Worm (Caenorhabditis elegans) whole organism, late embryonic: ENCODE results near the gene sec-6.

ENCODE experiments used
- C08G9.2 ChIP-seq: sonication (generic microtip); optimal IDR thresholded peaks from 2 replicates; lab custom pipeline; 2016; ENCODE audit warnings: mild to moderate bottlenecking, missing genetic modification characterization, moderate library complexity, missing compliant biosample characterization
- C38D4.7 ChIP-seq: fragments of 200-800 bp; sonication (Bioruptor generic); optimal IDR thresholded peaks from 2 replicates; lab custom pipeline; 2018; ENCODE audit warnings: mild to moderate bottlenecking, missing genetic modification characterization, moderate library complexity, missing compliant biosample characterization
- ceh-18 ChIP-seq: sonication (generic microtip); optimal IDR thresholded peaks from 2 replicates; lab custom pipeline; 2016; ENCODE audit warnings: missing genetic modification characterization, missing compliant biosample characterization
- ceh-19 ChIP-seq: fragments of 200-800 bp; sonication (Bioruptor generic); optimal IDR thresholded peaks from 2 replicates; lab custom pipeline; 2018; ENCODE audit warnings: mild to moderate bottlenecking, missing genetic modification characterization, missing compliant biosample characterization
- ceh-22 ChIP-seq: sonication (generic microtip); optimal IDR thresholded peaks from 2 replicates; lab custom pipeline; 2017; ENCODE audit warnings: missing biosample characterization, missing genetic modification characterization
- ceh-30 ChIP-seq: fragments of 150-350 bp; optimal IDR thresholded peaks from 2 replicates; lab custom pipeline; 2014; ENCODE audit warnings: missing biosample characterization, missing genetic modification characterization
- ceh-31 ChIP-seq: sonication (generic microtip); optimal IDR thresholded peaks from 2 replicates; lab custom pipeline; 2016; ENCODE audit warnings: missing genetic modification characterization, missing compliant biosample characterization
- ceh-34 ChIP-seq: sonication (generic microtip); optimal IDR thresholded peaks from 2 replicates; lab custom pipeline; 2016; ENCODE audit warnings: mild to moderate bottlenecking, missing genetic modification characterization, missing compliant biosample characterization
- ceh-45 ChIP-seq: fragments of 200-800 bp; sonication (Bioruptor generic); IDR thresholded peaks from 2 replicates; pipeline ENCODE4 v1.3.6; 2022; ENCODE audit warnings: missing genetic modification reagents, missing genetic modification characterization, missing compliant biosample characterization
- ceh-48 ChIP-seq: sonication (generic microtip); optimal IDR thresholded peaks from 2 replicates; lab custom pipeline; 2016; ENCODE audit warnings: missing genetic modification characterization, inconsistent platforms, missing compliant biosample characterization
- ceh-9 ChIP-seq: sonication (generic microtip); optimal IDR thresholded peaks from 2 replicates; lab custom pipeline; 2016; ENCODE audit warnings: mild to moderate bottlenecking, missing genetic modification characterization, inconsistent platforms, missing compliant biosample characterization
- dmd-4 ChIP-seq: sonication (generic microtip); optimal IDR thresholded peaks from 2 replicates; lab custom pipeline; 2016; ENCODE audit warnings: borderline replicate concordance, missing genetic modification characterization, missing compliant biosample characterization
- dve-1 ChIP-seq: sonication (generic microtip); optimal IDR thresholded peaks from 2 replicates; lab custom pipeline; 2017; ENCODE audit warnings: antibody characterized with exemption, mild to moderate bottlenecking, missing genetic modification characterization, missing compliant biosample characterization
- elt-2 ChIP-seq: sonication (generic microtip); optimal IDR thresholded peaks from 2 replicates; lab custom pipeline; 2016; ENCODE audit warnings: missing genetic modification reagents, missing genetic modification characterization, missing compliant biosample characterization
- fkh-6 ChIP-seq: sonication (generic microtip); optimal IDR thresholded peaks from 2 replicates; lab custom pipeline; 2016; ENCODE audit warnings: missing genetic modification characterization, missing compliant biosample characterization
- gmeb-2 ChIP-seq: sonication (generic microtip); optimal IDR thresholded peaks from 2 replicates; lab custom pipeline; 2016; ENCODE audit warnings: missing genetic modification characterization, inconsistent platforms, missing compliant biosample characterization
- hlh-13 ChIP-seq: fragments of 200-800 bp; sonication (Bioruptor generic); optimal IDR thresholded peaks from 2 replicates; lab custom pipeline; 2018; ENCODE audit warnings: mild to moderate bottlenecking, missing genetic modification characterization, missing compliant biosample characterization
- hlh-15 ChIP-seq: sonication (generic microtip); optimal IDR thresholded peaks from 2 replicates; lab custom pipeline; 2016; ENCODE audit warnings: missing genetic modification characterization, missing compliant biosample characterization
- hlh-30 ChIP-seq: sonication (generic microtip); optimal IDR thresholded peaks from 2 replicates; lab custom pipeline; 2017; ENCODE audit warnings: antibody characterized with exemption, missing genetic modification characterization, missing compliant biosample characterization; ENCODE audit not compliant: insufficient read depth
- hlh-6 ChIP-seq: sonication (generic microtip); optimal IDR thresholded peaks from 2 replicates; lab custom pipeline; 2016; ENCODE audit warnings: missing genotype, missing genetic modification characterization, missing compliant biosample characterization
- hlh-8 ChIP-seq: sonication (generic microtip); optimal IDR thresholded peaks from 2 replicates; lab custom pipeline; 2016; ENCODE audit warnings: missing genotype, missing genetic modification characterization, missing compliant biosample characterization
- lin-11 ChIP-seq: fragments of 200-800 bp; sonication (Bioruptor generic); optimal IDR thresholded peaks from 2 replicates; lab custom pipeline; 2018; ENCODE audit warnings: mild to moderate bottlenecking, missing genetic modification characterization, missing compliant biosample characterization
- madf-2 ChIP-seq: sonication (generic microtip); optimal IDR thresholded peaks from 2 replicates; lab custom pipeline; 2017; ENCODE audit warnings: missing genetic modification characterization, missing compliant biosample characterization
- nfya-1 ChIP-seq: sonication (generic microtip); optimal IDR thresholded peaks from 2 replicates; lab custom pipeline; 2017; ENCODE audit warnings: missing genetic modification characterization, mild to moderate bottlenecking, missing compliant biosample characterization, antibody characterized with exemption, moderate library complexity
- odd-2 ChIP-seq: sonication (generic microtip); optimal IDR thresholded peaks from 2 replicates; lab custom pipeline; 2017; ENCODE audit warnings: antibody characterized with exemption, mild to moderate bottlenecking, missing genetic modification characterization, missing compliant biosample characterization
- pag-3 ChIP-seq: sonication (generic microtip); optimal IDR thresholded peaks from 2 replicates; lab custom pipeline; 2016; ENCODE audit warnings: missing compliant biosample characterization, missing genetic modification characterization, borderline replicate concordance
- pax-1 ChIP-seq: fragments of 150-350 bp; optimal IDR thresholded peaks from 2 replicates; lab custom pipeline; 2014; ENCODE audit warnings: missing biosample characterization, missing genetic modification characterization
- pha-4 ChIP-seq: fragments of 150-350 bp; optimal IDR thresholded peaks from 2 replicates; lab custom pipeline; 2018; ENCODE audit warnings: missing biosample characterization, missing genetic modification reagents, missing genetic modification characterization
- pqm-1 ChIP-seq: sonication (generic microtip); optimal IDR thresholded peaks from 2 replicates; lab custom pipeline; 2016; ENCODE audit warnings: missing genetic modification characterization, missing compliant biosample characterization
- ref-2 ChIP-seq: sonication (generic microtip); optimal IDR thresholded peaks from 2 replicates; lab custom pipeline; 2016; ENCODE audit warnings: missing genetic modification characterization, missing compliant biosample characterization
- rnt-1 ChIP-seq: sonication (generic microtip); optimal IDR thresholded peaks from 2 replicates; lab custom pipeline; 2016; ENCODE audit warnings: missing genetic modification characterization, missing compliant biosample characterization
- sdc-2 ChIP-seq: sonication (generic microtip); optimal IDR thresholded peaks from 2 replicates; lab custom pipeline; 2016; ENCODE audit warnings: missing genotype, missing genetic modification characterization, missing compliant biosample characterization
- sox-4 ChIP-seq: sonication (generic microtip); optimal IDR thresholded peaks from 2 replicates; lab custom pipeline; 2017; ENCODE audit warnings: mild to moderate bottlenecking, missing genetic modification characterization, inconsistent platforms, missing compliant biosample characterization
- tbx-2 ChIP-seq: sonication (generic microtip); optimal IDR thresholded peaks from 2 replicates; lab custom pipeline; 2016; ENCODE audit warnings: missing genetic modification characterization, missing compliant biosample characterization
- tbx-7 ChIP-seq: sonication (generic microtip); optimal IDR thresholded peaks from 2 replicates; lab custom pipeline; 2016; ENCODE audit warnings: missing genotype, missing genetic modification characterization, missing compliant biosample characterization
- unc-3 ChIP-seq, 2 experiments: fragments of 200-800 bp in 1 of 2; sonication (Bioruptor generic) in 1 of 2; sonication (generic microtip) in 1 of 2; conservative IDR thresholded peaks in 1 of 2; optimal IDR thresholded peaks in 1 of 2; 2 replicates each; pipeline versions ENCODE4 v1.3.6 to Lab custom; 2016 to 2022; ENCODE audit warnings: missing compliant biosample characterization in 2 of 2, missing genetic modification characterization in 2 of 2, missing genetic modification reagents in 1 of 2
- unc-42 ChIP-seq: sonication (generic microtip); optimal IDR thresholded peaks from 2 replicates; lab custom pipeline; 2016; ENCODE audit warnings: missing genotype, missing genetic modification characterization, missing compliant biosample characterization
- unc-55 ChIP-seq: sonication (generic microtip); optimal IDR thresholded peaks from 2 replicates; lab custom pipeline; 2017; ENCODE audit warnings: missing biosample characterization, missing genetic modification reagents, missing genetic modification characterization
- zip-5 ChIP-seq: sonication (generic microtip); optimal IDR thresholded peaks from 2 replicates; lab custom pipeline; 2016; ENCODE audit warnings: missing genetic modification characterization, missing compliant biosample characterization

Gene sec-6

ce11 chrII:5412467-5412866 is 53.1 kb downstream of the sec-6 start, which contains the start of the genes EEED8.13 and EEED8.18:
TSS of gene EEED8.13 (minus strand) at chrII:5412567.
TSS of gene EEED8.18 (minus strand) at chrII:5412610.
- no peak for TF ChIP-seq odd-2 (tag; lab: Kevin White, UChicago)
- TF ChIP-seq hlh-15 (tag; lab: Kevin White, UChicago): no peak
- no peak for TF ChIP-seq hlh-13 (GFP tag; lab: Kevin White, UChicago)
- TF ChIP-seq sox-4: no peak

DNA sequence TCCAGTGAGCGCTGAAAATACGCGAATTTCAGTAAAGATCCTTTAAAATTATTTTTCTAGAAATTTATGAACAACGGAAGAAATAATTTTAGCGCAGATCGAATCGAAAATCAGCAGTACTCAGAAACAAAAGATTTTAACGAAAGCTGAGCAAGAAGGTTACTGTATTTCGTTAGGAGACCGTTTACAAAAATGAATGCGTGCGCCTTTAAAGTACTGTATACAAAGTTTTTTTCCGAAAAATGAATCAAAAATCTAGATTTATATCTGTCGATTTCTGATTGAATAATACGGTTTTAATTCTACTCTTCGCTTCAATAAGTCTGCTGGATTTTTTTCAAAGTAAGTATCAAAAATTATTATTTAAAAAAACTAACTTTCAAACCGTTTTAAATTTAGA is 54.7 kb downstream of the sec-6 start, which contains the start of the genes EEED8.14 and EEED8.3:
EEED8.14 (minus strand) TSS at position 13 of the 400 bp plus-strand sequence.
EEED8.3 (plus strand) TSS at position 237 of the 400 bp plus-strand sequence.
- no peak for TF ChIP-seq pqm-1
- TF ChIP-seq ceh-22 (tag; lab: Kevin White, UChicago): no peak
- TF ChIP-seq hlh-30: no peak
- no peak for TF ChIP-seq pax-1 (tag; lab: Kevin White, UChicago)
- no peak for TF ChIP-seq pag-3
- TF ChIP-seq rnt-1 (tag; lab: Kevin White, UChicago): no peak
- TF ChIP-seq tbx-2 (tag; lab: Kevin White, UChicago): no peak
- TF ChIP-seq C38D4.7 (GFP tag; lab: Kevin White, UChicago): no peak
- no peak for TF ChIP-seq unc-3 (GFP tag; conservative IDR thresholded peaks at IDR 0.05; lab: Robert Waterston, UW)
- TF ChIP-seq unc-3 (tag; optimal IDR thresholded peaks at IDR 0.05; lab: Kevin White, UChicago): no peak
- TF ChIP-seq sdc-2: no peak
- no peak for TF ChIP-seq nfya-1 (tag; lab: Kevin White, UChicago)
- TF ChIP-seq hlh-13 (GFP tag; lab: Kevin White, UChicago): no peak
- TF ChIP-seq dmd-4 (tag; lab: Kevin White, UChicago): no peak
- no peak for TF ChIP-seq ceh-45 (GFP tag; lab: Robert Waterston, UW)
- TF ChIP-seq zip-5: no peak
- TF ChIP-seq dve-1 (tag; lab: Kevin White, UChicago): no peak
- TF ChIP-seq fkh-6 (tag; lab: Kevin White, UChicago): no peak
- no peak for TF ChIP-seq ceh-30
- TF ChIP-seq, all 69 proteins: peak for 0

DNA sequence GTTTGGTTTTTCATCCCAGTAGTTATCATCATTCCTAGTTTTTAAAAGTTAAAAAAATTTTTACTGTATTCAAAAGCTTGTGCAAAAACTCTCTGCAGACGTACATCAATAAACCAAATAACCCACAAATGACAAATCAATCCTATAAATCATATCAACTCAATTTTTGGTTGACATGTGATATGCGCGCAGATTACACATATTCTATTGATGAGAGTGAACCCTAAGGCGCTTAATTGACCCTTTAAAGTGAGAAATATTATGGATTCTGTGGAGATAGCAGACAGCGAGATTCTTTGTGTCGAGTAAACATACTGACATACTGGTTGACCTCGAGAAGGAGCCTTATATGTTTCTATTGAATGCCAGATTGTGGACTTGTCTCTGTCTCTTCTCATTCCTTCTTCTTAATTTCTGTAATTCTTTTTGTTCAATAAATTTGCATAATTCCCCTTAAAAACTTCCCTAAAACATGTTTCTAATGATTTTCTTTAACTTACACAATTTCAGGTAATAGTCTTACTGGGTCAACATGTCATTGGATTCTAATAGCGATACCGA is 56.9 kb downstream of the sec-6 start, which contains the start of gene EEED8.2:
EEED8.2 (plus strand) TSS at position 511 of the 561 bp plus-strand sequence.
- peak; percentile 39 for TF ChIP-seq unc-55
- no peak for TF ChIP-seq odd-2 (tag; lab: Kevin White, UChicago)
- TF ChIP-seq hlh-6 (tag; lab: Kevin White, UChicago): no peak
- TF ChIP-seq tbx-2 (tag; lab: Kevin White, UChicago): peak; percentile 3
- peak; percentile 24 for TF ChIP-seq hlh-30
- no peak for TF ChIP-seq ceh-18 (tag; lab: Kevin White, UChicago)
- no peak for TF ChIP-seq C08G9.2 (tag; lab: Kevin White, UChicago)
- no peak for TF ChIP-seq tbx-7 (tag; lab: Kevin White, UChicago)

DNA sequence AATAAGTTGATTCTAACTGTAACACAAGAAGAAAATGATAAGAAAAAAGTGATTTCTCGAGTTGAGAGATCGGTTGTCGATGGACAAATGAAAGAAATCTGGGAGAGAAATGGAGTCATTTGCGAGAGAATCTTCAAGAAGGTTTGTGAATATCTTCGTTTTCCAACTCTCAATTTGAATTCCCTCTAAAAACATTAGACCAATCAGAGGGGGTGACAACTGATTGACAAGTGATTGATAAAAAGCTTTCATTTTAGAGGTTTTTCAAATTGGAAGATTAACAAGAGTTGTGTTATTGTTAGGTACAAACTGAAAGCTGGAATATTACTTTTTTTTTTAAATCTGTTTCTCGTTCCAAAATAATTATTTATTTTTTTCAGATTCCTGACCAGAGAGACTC is 58.6 kb downstream of the sec-6 start:
- TF ChIP-seq ceh-9 (tag; lab: Kevin White, UChicago) (no peak), unc-55 (peak; percentile 90)

- TF ChIP-seq lin-11 (tag; lab: Kevin White, UChicago) (no peak), tbx-2 (tag; lab: Kevin White, UChicago) (no peak), tbx-7 (tag; lab: Kevin White, UChicago) (no peak), ceh-31 (tag; lab: Kevin White, UChicago) (no peak), ceh-48 (tag; lab: Kevin White, UChicago) (peak; percentile 36), nfya-1 (tag; lab: Kevin White, UChicago) (peak; percentile 40), unc-42 (tag; lab: Kevin White, UChicago) (peak; percentile 54), odd-2 (tag; lab: Kevin White, UChicago) (no peak), hlh-8 (tag; lab: Kevin White, UChicago) (no peak), madf-2 (tag; lab: Kevin White, UChicago) (no peak), ceh-34 (tag; lab: Kevin White, UChicago) (no peak), gmeb-2 (tag; lab: Kevin White, UChicago) (no peak), ref-2 (tag; lab: Kevin White, UChicago) (peak; percentile 8), pha-4 (tag; lab: Kevin White, UChicago) (no peak), ceh-19 (no peak), pag-3 (no peak), elt-2 (tag; lab: Kevin White, UChicago) (peak; percentile 42)
- TF ChIP-seq, all 69 proteins: peak for 5
Observed at ce11 chrII:5418317-5418716, 59.0 kb downstream of the sec-6 start.
